Worm (Caenorhabditis elegans) whole organism, L2 larva: ENCODE data around the gene gbh-1.

Source experiments
- aly-2 ChIP-seq: fragments of 150-350 bp; optimal IDR thresholded peaks from 2 replicates; lab custom pipeline; 2014; ENCODE audit warnings: missing biosample characterization, missing genetic modification characterization
- fos-1 ChIP-seq: fragments of 150-350 bp; optimal IDR thresholded peaks from 2 replicates; lab custom pipeline; 2014; ENCODE audit warnings: missing biosample characterization, missing genetic modification characterization
- lin-13 ChIP-seq: fragments of 150-350 bp; optimal IDR thresholded peaks from 2 replicates; lab custom pipeline; 2014; ENCODE audit warnings: missing biosample characterization, missing genetic modification reagents, missing genetic modification characterization
- lin-39 ChIP-seq: fragments of 150-350 bp; optimal IDR thresholded peaks from 2 replicates; lab custom pipeline; 2014; ENCODE audit warnings: missing biosample characterization, missing genetic modification reagents, missing genetic modification characterization
- nhr-12 ChIP-seq: fragments of 150-350 bp; optimal IDR thresholded peaks from 2 replicates; lab custom pipeline; 2014; ENCODE audit warnings: missing biosample characterization, missing genetic modification characterization
- unc-39 ChIP-seq: fragments of 150-350 bp; optimal IDR thresholded peaks from 2 replicates; lab custom pipeline; 2014; ENCODE audit warnings: missing biosample characterization, missing genetic modification characterization
- unc-62 ChIP-seq: fragments of 150-350 bp; optimal IDR thresholded peaks from 2 replicates; lab custom pipeline; 2014; ENCODE audit warnings: missing biosample characterization, missing genetic modification reagents, missing genetic modification characterization

DNA sequence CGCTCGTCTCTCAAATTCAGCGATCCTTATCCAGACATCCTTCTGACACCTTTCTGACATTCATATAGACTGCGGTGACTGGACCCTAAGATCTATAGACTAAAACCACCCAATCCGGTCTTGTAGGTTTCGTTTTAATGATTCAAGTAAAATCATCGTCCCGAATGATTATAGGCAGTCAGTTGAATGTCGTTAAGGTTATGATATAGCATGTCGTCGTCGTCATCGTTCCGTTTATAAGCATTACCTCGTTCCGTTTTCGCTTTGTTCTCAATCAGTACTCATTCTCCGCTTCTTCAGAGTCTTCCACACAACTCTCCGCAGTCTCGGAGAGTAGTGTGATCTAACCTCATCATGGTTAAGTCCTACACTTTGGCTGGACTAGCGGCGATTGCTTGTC, 15.1 kb upstream of the gbh-1 start, which contains the start of gene bli-1:
- TF ChIP-seq unc-39 (tag; lab: Kevin White, UChicago) (no peak), fos-1 (tag; lab: Kevin White, UChicago) (no peak), lin-13 (GFP tag; lab: Kevin White, UChicago) (no peak), lin-39 (tag; lab: Kevin White, UChicago) (no peak), nhr-12 (no peak), unc-62 (GFP tag; lab: Kevin White, UChicago) (no peak), aly-2 (tag; lab: Kevin White, UChicago) (no peak)
